Fruit fly (Drosophila melanogaster) whole organism, embryonic: ENCODE data around the gene CG32645.
A peak's percentile ranks its signal among the peaks of the same experiment; 100 is the strongest.

ENCODE experiments used
- B-H2 ChIP-seq: fragments of 200-800 bp; sonication (Bioruptor generic); optimal IDR thresholded peaks from 2 replicates; lab custom pipeline; 2018; ENCODE audit warnings: missing biosample characterization, mild to moderate bottlenecking, missing genetic modification characterization
- Bteb2 ChIP-seq: fragments of 200-800 bp; sonication (Bioruptor generic); optimal IDR thresholded peaks from 2 replicates; lab custom pipeline; 2016; ENCODE audit warnings: missing biosample characterization, missing genetic modification characterization
- CG10147 ChIP-seq: fragments of 200-800 bp; sonication (Bioruptor generic); optimal IDR thresholded peaks from 2 replicates; lab custom pipeline; 2019; ENCODE audit warnings: missing biosample characterization, mild to moderate bottlenecking, missing genetic modification characterization, moderate library complexity
- CG10654 ChIP-seq: fragments of 200-800 bp; sonication (Bioruptor generic); optimal IDR thresholded peaks from 2 replicates; lab custom pipeline; 2016; ENCODE audit warnings: missing biosample characterization, missing genetic modification characterization
- CG11247 ChIP-seq: fragments of 200-800 bp; sonication (Bioruptor generic); IDR thresholded peaks from 2 replicates; pipeline ENCODE4 v1.3.6; 2022; ENCODE audit warnings: missing biosample characterization, missing genetic modification characterization
- CG11398 ChIP-seq: fragments of 200-800 bp; sonication (Bioruptor generic); optimal IDR thresholded peaks from 2 replicates; lab custom pipeline; 2016; ENCODE audit warnings: missing biosample characterization, missing genetic modification characterization
- CG13287 ChIP-seq: fragments of 200-800 bp; sonication (Bioruptor generic); IDR thresholded peaks from 2 replicates; pipeline ENCODE4 v1.3.6; 2022; ENCODE audit warnings: missing biosample characterization, missing genetic modification characterization; ENCODE audit not compliant: partially characterized antibody
- CG13894 ChIP-seq: fragments of 200-800 bp; sonication (Bioruptor generic); optimal IDR thresholded peaks from 3 replicates; lab custom pipeline; 2018; ENCODE audit warnings: missing biosample characterization, mild to moderate bottlenecking, missing genetic modification characterization, moderate library complexity
- CG15696 ChIP-seq: fragments of 200-800 bp; sonication (Bioruptor generic); optimal IDR thresholded peaks from 2 replicates; lab custom pipeline; 2019; ENCODE audit warnings: missing biosample characterization, mild to moderate bottlenecking, missing genetic modification characterization, moderate library complexity
- CG16815 ChIP-seq: fragments of 200-800 bp; sonication (Bioruptor generic); optimal IDR thresholded peaks from 3 replicates; lab custom pipeline; 2017; ENCODE audit warnings: missing biosample characterization, mild to moderate bottlenecking, missing genetic modification characterization
- CG2120 ChIP-seq: fragments of 200-800 bp; sonication (Bioruptor generic); optimal IDR thresholded peaks from 3 replicates; lab custom pipeline; 2016; ENCODE audit warnings: missing biosample characterization, missing genetic modification characterization
- CG2202 ChIP-seq: fragments of 200-800 bp; sonication (Bioruptor generic); optimal IDR thresholded peaks from 2 replicates; lab custom pipeline; 2018; ENCODE audit warnings: missing biosample characterization, mild to moderate bottlenecking, missing genetic modification characterization
- CG3281 ChIP-seq: fragments of 200-800 bp; sonication (Bioruptor generic); optimal IDR thresholded peaks from 3 replicates; lab custom pipeline; 2017; ENCODE audit warnings: missing biosample characterization, mild to moderate bottlenecking, missing genetic modification characterization
- CG3995 ChIP-seq: fragments of 200-800 bp; sonication (Bioruptor generic); optimal IDR thresholded peaks from 3 replicates; lab custom pipeline; 2016; ENCODE audit warnings: missing biosample characterization, missing genetic modification characterization
- CG4328 ChIP-seq: fragments of 200-800 bp; sonication (Bioruptor generic); optimal IDR thresholded peaks from 3 replicates; lab custom pipeline; 2017; ENCODE audit warnings: missing biosample characterization, missing genetic modification reagents, missing genetic modification characterization
- CG4617 ChIP-seq: fragments of 200-800 bp; sonication (Bioruptor generic); optimal IDR thresholded peaks from 3 replicates; lab custom pipeline; 2016; ENCODE audit warnings: missing biosample characterization, missing genetic modification characterization, borderline replicate concordance
- CG4707 ChIP-seq: fragments of 200-800 bp; sonication (Bioruptor generic); optimal IDR thresholded peaks from 2 replicates; lab custom pipeline; 2018; ENCODE audit warnings: missing biosample characterization, mild to moderate bottlenecking, missing genetic modification characterization, moderate library complexity
- CG6175 ChIP-seq: fragments of 200-800 bp; sonication (Bioruptor generic); IDR thresholded peaks from 3 replicates; pipeline ENCODE4 v1.3.6; 2022; ENCODE audit warnings: missing biosample characterization, missing genetic modification characterization
- CG6813 ChIP-seq: fragments of 200-800 bp; sonication (Bioruptor generic); optimal IDR thresholded peaks from 2 replicates; lab custom pipeline; 2017; ENCODE audit warnings: missing biosample characterization, missing genetic modification characterization, mild to moderate bottlenecking, moderate library complexity, missing genetic modification reagents
- CG9876 ChIP-seq: fragments of 200-800 bp; sonication (Bioruptor generic); optimal IDR thresholded peaks from 2 replicates; lab custom pipeline; 2016; ENCODE audit warnings: missing biosample characterization, missing genetic modification characterization
- Chrac-16 ChIP-seq: fragments of 200-800 bp; sonication (Bioruptor generic); optimal IDR thresholded peaks from 3 replicates; lab custom pipeline; 2016; ENCODE audit warnings: missing biosample characterization, missing genetic modification characterization
- Dbx ChIP-seq: fragments of 200-800 bp; sonication (Bioruptor generic); IDR thresholded peaks from 3 replicates; pipeline ENCODE4 v1.3.6; 2022; ENCODE audit warnings: missing biosample characterization, missing genetic modification characterization
- E2f2 ChIP-seq: fragments of 200-800 bp; sonication (Bioruptor generic); IDR thresholded peaks from 2 replicates; pipeline ENCODE4 v1.3.6; 2022; ENCODE audit warnings: missing biosample characterization, missing genetic modification characterization
- Gsc ChIP-seq: fragments of 200-800 bp; sonication (Bioruptor generic); IDR thresholded peaks from 2 replicates; pipeline ENCODE4 v1.3.6; 2022; ENCODE audit warnings: missing biosample characterization, missing genetic modification characterization
- HmgZ ChIP-seq: fragments of 200-800 bp; sonication (Bioruptor generic); optimal IDR thresholded peaks from 2 replicates; lab custom pipeline; 2018; ENCODE audit warnings: missing biosample characterization, mild to moderate bottlenecking, missing genetic modification characterization
- Kr ChIP-seq: fragments of 200-800 bp; sonication (Bioruptor generic); optimal IDR thresholded peaks from 2 replicates; lab custom pipeline; 2017; ENCODE audit warnings: missing biosample characterization, mild to moderate bottlenecking, missing genetic modification characterization
- Lhr ChIP-seq: fragments of 200-800 bp; sonication (Bioruptor generic); optimal IDR thresholded peaks from 3 replicates; lab custom pipeline; 2017; ENCODE audit warnings: mild to moderate bottlenecking, missing biosample characterization, missing genetic modification reagents, missing genetic modification characterization
- Meics ChIP-seq: fragments of 200-800 bp; sonication (Bioruptor generic); optimal IDR thresholded peaks from 2 replicates; lab custom pipeline; 2017; ENCODE audit warnings: missing biosample characterization, mild to moderate bottlenecking, missing genetic modification characterization
- Nf-YA ChIP-seq: fragments of 200-800 bp; sonication (Bioruptor generic); IDR thresholded peaks from 2 replicates; pipeline ENCODE4 v1.3.6; 2022; ENCODE audit warnings: missing biosample characterization, missing genetic modification characterization
- Nf-YB ChIP-seq: fragments of 200-800 bp; sonication (Bioruptor generic); optimal IDR thresholded peaks from 3 replicates; lab custom pipeline; 2019; ENCODE audit warnings: missing biosample characterization, mild to moderate bottlenecking, missing genetic modification characterization, moderate library complexity
- Rfx ChIP-seq: fragments of 200-800 bp; sonication (Bioruptor generic); IDR thresholded peaks from 2 replicates; pipeline ENCODE4 v1.3.6; 2022; ENCODE audit warnings: missing biosample characterization, missing genetic modification characterization
- Scr ChIP-seq: fragments of 200-800 bp; sonication (Bioruptor generic); IDR thresholded peaks from 2 replicates; pipeline ENCODE4 v1.3.6; 2022; ENCODE audit warnings: missing biosample characterization, missing genetic modification characterization; ENCODE audit not compliant: partially characterized antibody
- Sry-β ChIP-seq: fragments of 200-800 bp; sonication (Bioruptor generic); optimal IDR thresholded peaks from 2 replicates; lab custom pipeline; 2018; ENCODE audit warnings: missing biosample characterization, mild to moderate bottlenecking, missing genetic modification characterization, moderate library complexity
- ato ChIP-seq: fragments of 200-800 bp; sonication (Bioruptor generic); IDR thresholded peaks from 2 replicates; pipeline ENCODE4 v1.3.6; 2022; ENCODE audit warnings: missing biosample characterization, missing genetic modification characterization; ENCODE audit not compliant: partially characterized antibody
- bigmax ChIP-seq: fragments of 200-800 bp; sonication (Bioruptor generic); optimal IDR thresholded peaks from 2 replicates; lab custom pipeline; 2018; ENCODE audit warnings: missing biosample characterization, mild to moderate bottlenecking, missing genetic modification characterization
- crol ChIP-seq: fragments of 200-800 bp; sonication (Bioruptor generic); IDR thresholded peaks from 2 replicates; pipeline ENCODE4 v1.3.6; 2022; ENCODE audit warnings: missing biosample characterization, missing genetic modification characterization
- da ChIP-seq: fragments of 200-800 bp; sonication (Bioruptor generic); optimal IDR thresholded peaks from 2 replicates; lab custom pipeline; 2016; ENCODE audit warnings: missing biosample characterization, missing genetic modification characterization
- dimm ChIP-seq: fragments of 200-800 bp; sonication (Bioruptor generic); IDR thresholded peaks from 2 replicates; pipeline ENCODE4 v1.3.6; 2022; ENCODE audit warnings: missing biosample characterization, missing genetic modification characterization
- gcm2 ChIP-seq: fragments of 200-800 bp; sonication (Bioruptor generic); optimal IDR thresholded peaks from 2 replicates; lab custom pipeline; 2016; ENCODE audit warnings: missing biosample characterization, missing genetic modification characterization
- nmo ChIP-seq: fragments of 200-800 bp; sonication (Bioruptor generic); optimal IDR thresholded peaks from 2 replicates; lab custom pipeline; 2018; ENCODE audit warnings: missing biosample characterization, mild to moderate bottlenecking, missing genetic modification characterization, moderate library complexity
- phol ChIP-seq: fragments of 200-800 bp; sonication (Bioruptor generic); optimal IDR thresholded peaks from 3 replicates; lab custom pipeline; 2018; ENCODE audit warnings: missing biosample characterization, mild to moderate bottlenecking, missing genetic modification characterization, moderate library complexity
- pnt ChIP-seq: fragments of 200-800 bp; sonication (Bioruptor generic); optimal IDR thresholded peaks from 3 replicates; lab custom pipeline; 2016; ENCODE audit warnings: missing biosample characterization, missing genetic modification characterization
- rib ChIP-seq: fragments of 200-800 bp; sonication (Bioruptor generic); IDR thresholded peaks from 2 replicates; pipeline ENCODE4 v1.3.6; 2022; ENCODE audit warnings: missing biosample characterization, missing genetic modification characterization
- sc ChIP-seq, 3 experiments: fragments of >200 bp in 2 of 3; fragments of 200-800 bp in 1 of 3; sonication (Bioruptor generic) in 1 of 3; optimal IDR thresholded peaks; 2 replicates in 2 of 3; 3 replicates in 1 of 3; lab custom pipeline; 2017; ENCODE audit warnings: mild to moderate bottlenecking in 1 of 3, missing biosample characterization in 1 of 3, missing genetic modification characterization in 1 of 3, missing genetic modification reagents in 1 of 3
- sima ChIP-seq: fragments of 200-800 bp; sonication (Bioruptor generic); optimal IDR thresholded peaks from 2 replicates; lab custom pipeline; 2016; ENCODE audit warnings: missing biosample characterization, missing genetic modification characterization
- tgo ChIP-seq: fragments of 200-800 bp; sonication (Bioruptor generic); IDR thresholded peaks from 3 replicates; pipeline ENCODE4 v1.3.6; 2022; ENCODE audit warnings: missing biosample characterization, missing genetic modification characterization
- ttk ChIP-seq: fragments of 200-800 bp; sonication (Bioruptor generic); IDR thresholded peaks from 2 replicates; pipeline ENCODE4 v2.1.2; 2022; ENCODE audit warnings: missing biosample characterization, missing genetic modification characterization
- vvl ChIP-seq: fragments of 200-800 bp; sonication (Bioruptor generic); IDR thresholded peaks from 2 replicates; pipeline ENCODE4 v1.3.6; 2022; ENCODE audit warnings: missing biosample characterization, missing genetic modification characterization

CG32645 gene

DNA sequence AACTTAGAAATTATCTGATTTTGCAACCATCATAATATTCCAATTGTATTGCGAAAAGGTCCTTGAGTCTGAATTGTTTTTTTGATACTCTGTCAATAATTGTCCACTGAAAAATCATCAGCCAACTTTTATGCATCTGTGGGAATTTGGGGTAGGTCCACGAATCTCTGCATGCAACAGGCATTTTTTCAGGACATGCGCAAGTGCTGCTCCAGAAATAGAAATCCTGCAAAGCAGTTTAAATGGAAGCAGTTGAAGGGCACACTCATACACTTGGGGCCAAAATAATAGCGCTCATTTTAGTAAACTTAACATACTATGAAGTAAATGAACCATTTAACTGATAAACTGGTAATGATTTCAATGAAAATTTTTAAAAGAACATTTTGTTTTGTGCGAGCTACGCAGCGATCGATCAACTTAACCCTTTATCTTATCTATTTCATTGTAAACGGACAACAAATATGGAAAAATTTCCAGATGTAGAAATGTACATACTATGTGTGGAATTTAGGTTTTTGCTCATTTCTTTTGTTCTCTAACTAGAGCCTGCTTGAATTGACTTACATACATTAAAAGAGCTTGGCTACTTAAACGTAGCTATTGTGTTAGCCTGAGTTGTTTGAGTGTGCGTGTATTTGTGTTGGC is 8.7 kb upstream of the CG32645 start:
- TF ChIP-seq sima (GFP tag; lab: Kevin White, UChicago): no peak
- TF ChIP-seq pnt (GFP tag; lab: Kevin White, UChicago): peak; percentile 71
- TF ChIP-seq CG6175 (GFP tag; lab: Robert Waterston, UW): no peak
- no peak for TF ChIP-seq Dbx (GFP tag; lab: Robert Waterston, UW)
- peak; percentile 39; the same call in 1 of the 3 replicates for TF ChIP-seq tgo (GFP tag; lab: Robert Waterston, UW)
- TF ChIP-seq nmo (GFP tag; lab: Kevin White, UChicago): peak; percentile 84
- TF ChIP-seq ato: no peak
- TF ChIP-seq CG9876: peak; percentile 41
- peak; percentile 50 for TF ChIP-seq gcm2 (GFP tag; lab: Kevin White, UChicago)
- peak; percentile 13 for TF ChIP-seq da (GFP tag; lab: Kevin White, UChicago)
- TF ChIP-seq CG3995 (GFP tag; lab: Kevin White, UChicago): no peak
- peak; percentile 56 for TF ChIP-seq HmgZ (tag; lab: Kevin White, UChicago)
- TF ChIP-seq CG10147 (GFP tag; lab: Kevin White, UChicago): peak; percentile 80
- TF ChIP-seq Sry-β (GFP tag; lab: Kevin White, UChicago): no peak
- TF ChIP-seq CG2120 (GFP tag; lab: Kevin White, UChicago): peak; percentile 72
- TF ChIP-seq CG11247 (GFP tag; lab: Robert Waterston, UW): no peak
- peak; percentile 74 for TF ChIP-seq CG15696 (tag; lab: Kevin White, UChicago)
- TF ChIP-seq CG13287 (GFP tag; lab: Robert Waterston, UW): no peak
- TF ChIP-seq CG2202: peak; percentile 41
- TF ChIP-seq CG4328 (GFP tag; lab: Kevin White, UChicago): peak; percentile 72
- TF ChIP-seq phol (tag; lab: Kevin White, UChicago): peak; percentile 80
- TF ChIP-seq CG11398 (GFP tag; lab: Kevin White, UChicago): peak; percentile 59
- TF ChIP-seq B-H2 (GFP tag; lab: Kevin White, UChicago): peak; percentile 54
- TF ChIP-seq Nf-YA (GFP tag; lab: Robert Waterston, UW): peak; percentile 40; the same call in 1 of the 2 replicates
- peak; percentile 54 for TF ChIP-seq CG13894 (tag; lab: Kevin White, UChicago)
- peak; percentile 1 for TF ChIP-seq CG6813 (GFP tag; lab: Kevin White, UChicago)
- no peak for TF ChIP-seq crol (GFP tag; lab: Robert Waterston, UW)
- TF ChIP-seq sc (optimal IDR thresholded peaks at IDR 0.05; lab: Kevin White, UChicago): no peak
- peak; percentile 54 for TF ChIP-seq sc (GFP tag; optimal IDR thresholded peaks at IDR 0.05; lab: Kevin White, UChicago)
- TF ChIP-seq vvl (GFP tag; lab: Robert Waterston, UW): 0 out of 2 replicates have a peak, but pooled peaks have one; percentile 15
- no peak for TF ChIP-seq bigmax (GFP tag; lab: Kevin White, UChicago)
- TF ChIP-seq Kr: no peak
- no peak for TF ChIP-seq ttk (GFP tag; lab: Robert Waterston, UW)
- peak; percentile 20 for TF ChIP-seq CG4617 (GFP tag; lab: Kevin White, UChicago)
- peak; percentile 67 for TF ChIP-seq Chrac-16
- TF ChIP-seq Bteb2 (GFP tag; lab: Kevin White, UChicago): peak; percentile 51
- peak; percentile 81 for TF ChIP-seq Meics (GFP tag; lab: Kevin White, UChicago)
- 0 out of 2 replicates have a peak, but pooled peaks have one; percentile 23 for TF ChIP-seq Gsc
- no peak for TF ChIP-seq Scr (GFP tag; lab: Robert Waterston, UW)
- TF ChIP-seq CG16815 (GFP tag; lab: Kevin White, UChicago): peak; percentile 61
- peak; percentile 83 for TF ChIP-seq CG3281 (GFP tag; lab: Kevin White, UChicago)
- no peak for TF ChIP-seq dimm
- peak; percentile 51 for TF ChIP-seq Nf-YB (GFP tag; lab: Kevin White, UChicago)
- peak; percentile 58 for TF ChIP-seq Rfx
- TF ChIP-seq E2f2 (GFP tag; lab: Robert Waterston, UW): 0 out of 2 replicates have a peak, but pooled peaks have one; percentile 7
- TF ChIP-seq Lhr (GFP tag; lab: Kevin White, UChicago): peak; percentile 48
- TF ChIP-seq rib: no peak
- TF ChIP-seq CG4707 (GFP tag; lab: Kevin White, UChicago): peak; percentile 18
- peak; percentile 39 for TF ChIP-seq CG10654 (GFP tag; lab: Kevin White, UChicago)
